Worm (Caenorhabditis elegans): ENCODE data around the gene zhit-3.
A peak's percentile ranks its signal among the peaks of the same experiment; 100 is the strongest.

The zhit-3 gene

ce11 chrV:10203435-10204009 lies 8.4 kb downstream of the zhit-3 start, which contains the start of gene chpf-1 (continued):
- TF ChIP-seq lin-1 (GFP tag; IDR thresholded peaks at IDR 0.05), result 0 out of 2 replicates have a peak, but pooled peaks have one; percentile 42
- no peak for TF ChIP-seq dmd-8 (GFP tag; IDR thresholded peaks at IDR 0.05)
- no peak for TF ChIP-seq Y75B8A.6 (GFP tag; IDR thresholded peaks at IDR 0.05)
- no peak for TF ChIP-seq nhr-6 (tag; optimal IDR thresholded peaks at IDR 0.05)
- no peak for TF ChIP-seq set-16 (GFP tag; IDR thresholded peaks at IDR 0.05)
- TF ChIP-seq nhr-42 (GFP tag; IDR thresholded peaks at IDR 0.05), result no peak
- no peak for TF ChIP-seq dpl-1 (GFP tag; optimal IDR thresholded peaks at IDR 0.05)
- no peak for TF ChIP-seq skn-1 (tag; optimal IDR thresholded peaks at IDR 0.05)
- no peak for TF ChIP-seq dmd-9 (GFP tag; IDR thresholded peaks at IDR 0.05)
- TF ChIP-seq dve-1 (tag; optimal IDR thresholded peaks at IDR 0.05; ENCODE audit: insufficient read depth), result peak; percentile 60
- no peak for TF ChIP-seq T26A8.4 (GFP tag; IDR thresholded peaks at IDR 0.05)
- no peak for TF ChIP-seq F26F4.8 (GFP tag; conservative IDR thresholded peaks at IDR 0.05)
- no peak for TF ChIP-seq ceh-44 (GFP tag; IDR thresholded peaks at IDR 0.05)
- TF ChIP-seq ctbp-1 (GFP tag; IDR thresholded peaks at IDR 0.05), result no peak
- TF ChIP-seq spr-3 (GFP tag; optimal IDR thresholded peaks at IDR 0.05), result no peak
- TF ChIP-seq pqm-1 (tag; optimal IDR thresholded peaks at IDR 0.05), result peak; percentile 84
- TF ChIP-seq mes-2 (tag; optimal IDR thresholded peaks at IDR 0.05; ENCODE audit: poor library complexity, severe bottlenecking), result peak; percentile 29
- TF ChIP-seq pha-4 (GFP tag; IDR thresholded peaks at IDR 0.05), result no peak
- no peak for TF ChIP-seq pha-4 (tag; optimal IDR thresholded peaks at IDR 0.05)
- no peak for TF ChIP-seq ztf-11 (tag; optimal IDR thresholded peaks at IDR 0.05)
- TF ChIP-seq nhr-11 (tag; optimal IDR thresholded peaks at IDR 0.05), result no peak
- no peak for TF ChIP-seq spr-1 (tag; optimal IDR thresholded peaks at IDR 0.05)
- no peak for TF ChIP-seq lim-7 (GFP tag; IDR thresholded peaks at IDR 0.05)
- TF ChIP-seq Y5F2A.4 (GFP tag; optimal IDR thresholded peaks at IDR 0.05), result no peak
- TF ChIP-seq egl-27 (tag; optimal IDR thresholded peaks at IDR 0.05), result no peak
- TF ChIP-seq ama-1 (optimal IDR thresholded peaks at IDR 0.05), result no peak
- no peak for TF ChIP-seq ceh-32 (tag; optimal IDR thresholded peaks at IDR 0.05; ENCODE audit: poor library complexity)
- TF ChIP-seq hmg-1.1 (GFP tag; IDR thresholded peaks at IDR 0.05), result no peak
- no peak for TF ChIP-seq fos-1 (tag; optimal IDR thresholded peaks at IDR 0.05)
- no peak for TF ChIP-seq F44E2.7 (GFP tag; IDR thresholded peaks at IDR 0.05)
- peak; percentile 26 for TF ChIP-seq duxl-1 (tag; optimal IDR thresholded peaks at IDR 0.05; ENCODE audit: poor library complexity)
- no peak for TF ChIP-seq lir-3 (tag; optimal IDR thresholded peaks at IDR 0.05)
- peak; percentile 23 for TF ChIP-seq T20F7.1 (GFP tag; optimal IDR thresholded peaks at IDR 0.05)
- TF ChIP-seq hlh-30 (tag; optimal IDR thresholded peaks at IDR 0.05; ENCODE audit: insufficient read depth), result peak; percentile 39
- TF ChIP-seq unc-39 (tag; optimal IDR thresholded peaks at IDR 0.05), result no peak
- no peak for TF ChIP-seq ceh-82 (tag; optimal IDR thresholded peaks at IDR 0.05)
- TF ChIP-seq php-3 (GFP tag; IDR thresholded peaks at IDR 0.05), result no peak
- TF ChIP-seq mxl-3 (GFP tag; optimal IDR thresholded peaks at IDR 0.05), result no peak
- no peak for TF ChIP-seq arid-1 (GFP tag; conservative IDR thresholded peaks at IDR 0.05)
- no peak for TF ChIP-seq zfp-2 (tag; optimal IDR thresholded peaks at IDR 0.05)
- TF ChIP-seq lin-13 (GFP tag; optimal IDR thresholded peaks at IDR 0.05), result no peak
- TF ChIP-seq rbr-2 (tag; optimal IDR thresholded peaks at IDR 0.05), result no peak
- no peak for TF ChIP-seq zip-11 (GFP tag; IDR thresholded peaks at IDR 0.05)
- TF ChIP-seq mxl-2 (GFP tag; conservative IDR thresholded peaks at IDR 0.05), result no peak
- TF ChIP-seq snpc-1.2 (GFP tag; IDR thresholded peaks at IDR 0.05), result no peak
- TF ChIP-seq madf-9 (GFP tag; conservative IDR thresholded peaks at IDR 0.05), result no peak
- TF ChIP-seq daf-19 (GFP tag; conservative IDR thresholded peaks at IDR 0.05), result no peak
- no peak for TF ChIP-seq vab-7 (GFP tag; IDR thresholded peaks at IDR 0.05)
- no peak for TF ChIP-seq Y105C5A.15 (GFP tag; IDR thresholded peaks at IDR 0.05)
- no peak for TF ChIP-seq daf-12 (tag; optimal IDR thresholded peaks at IDR 0.05)
- TF ChIP-seq nhr-10 (tag; optimal IDR thresholded peaks at IDR 0.05), result no peak
- TF ChIP-seq tag-97 (GFP tag; IDR thresholded peaks at IDR 0.05), result no peak

Data from whole organism, L4 larva.